Fruit fly (Drosophila melanogaster) whole organism: ENCODE results near the gene CG12702.

Experiments used
- CG8478 ChIP-seq: fragments of >200 bp; optimal IDR thresholded peaks from 2 replicates; lab custom pipeline; 2018; ENCODE audit warnings: inconsistent platforms
- Dll ChIP-seq: fragments of >200 bp; optimal IDR thresholded peaks from 2 replicates; lab custom pipeline; 2017
- EcR ChIP-seq, 2 experiments: fragments of >200 bp; optimal IDR thresholded peaks; 2 replicates each; lab custom pipeline; 2017; ENCODE audit warnings: missing biosample characterization in 2 of 2, missing genetic modification characterization in 2 of 2, missing genetic modification reagents in 2 of 2
- pan ChIP-seq: fragments of >200 bp; optimal IDR thresholded peaks from 2 replicates; lab custom pipeline; 2017
- psq ChIP-seq: fragments of >200 bp; optimal IDR thresholded peaks from 2 replicates; lab custom pipeline; 2017
- usp ChIP-seq: fragments of >200 bp; optimal IDR thresholded peaks from 2 replicates; lab custom pipeline; 2017; ENCODE audit warnings: missing biosample characterization, missing genetic modification characterization, mixed read lengths

The CG12702 gene

dm6 chrX:19764824-19765489 lies at the start of gene CG12702:
Gene CG12702 (minus strand): TSS chrX:19764874.
- TF ChIP-seq usp (GFP tag; lab: Kevin White, UChicago), result no peak
- no peak for TF ChIP-seq pan (lab: Kevin White, UChicago)
- TF ChIP-seq EcR (GFP tag; optimal IDR thresholded peaks at IDR 0.05; lab: Kevin White, UChicago), result no peak
- TF ChIP-seq psq (lab: Kevin White, UChicago), result no peak
- no peak for TF ChIP-seq Dll (lab: Kevin White, UChicago)
- TF ChIP-seq CG8478, result no peak

DNA sequence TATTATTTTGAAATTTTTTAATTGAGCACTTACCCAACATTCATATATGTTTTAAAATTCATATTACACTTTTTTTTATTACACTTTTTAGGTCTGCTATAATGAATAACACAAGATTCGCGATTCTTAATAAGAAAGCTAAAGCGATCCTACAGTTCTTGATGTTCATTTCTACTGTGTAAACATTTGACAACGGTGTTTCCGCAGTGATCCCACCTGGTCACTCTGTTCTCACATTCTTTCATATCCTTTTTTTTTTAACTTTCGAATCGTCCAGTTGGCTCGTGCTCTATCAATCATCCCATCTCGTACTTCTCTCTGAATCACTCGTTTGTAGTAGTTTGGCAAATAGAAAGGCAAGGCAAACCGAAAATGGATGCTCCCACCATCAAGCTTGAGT lies 47.8 kb upstream of the CG12702 start, which contains the start of gene SkpD:
Gene SkpD, plus strand, starts transcription at position 301 of the 400 bp plus-strand sequence.
- TF ChIP-seq Dll (lab: Kevin White, UChicago), result no peak
- no peak for TF ChIP-seq usp (GFP tag; lab: Kevin White, UChicago)
- TF ChIP-seq psq (lab: Kevin White, UChicago), result no peak
- TF ChIP-seq pan (lab: Kevin White, UChicago), result no peak
- TF ChIP-seq CG8478, result no peak
- no peak for TF ChIP-seq EcR (GFP tag; optimal IDR thresholded peaks at IDR 0.05; lab: Kevin White, UChicago)

dm6 chrX:19811057-19811456 lies 46.4 kb upstream of the CG12702 start:
- TF ChIP-seq EcR (GFP tag; optimal IDR thresholded peaks at IDR 0.05; lab: Kevin White, UChicago) (no peak), CG8478 (no peak), Dll (lab: Kevin White, UChicago) (no peak), psq (lab: Kevin White, UChicago) (no peak), pan (lab: Kevin White, UChicago) (no peak), usp (GFP tag; lab: Kevin White, UChicago) (no peak)

DNA sequence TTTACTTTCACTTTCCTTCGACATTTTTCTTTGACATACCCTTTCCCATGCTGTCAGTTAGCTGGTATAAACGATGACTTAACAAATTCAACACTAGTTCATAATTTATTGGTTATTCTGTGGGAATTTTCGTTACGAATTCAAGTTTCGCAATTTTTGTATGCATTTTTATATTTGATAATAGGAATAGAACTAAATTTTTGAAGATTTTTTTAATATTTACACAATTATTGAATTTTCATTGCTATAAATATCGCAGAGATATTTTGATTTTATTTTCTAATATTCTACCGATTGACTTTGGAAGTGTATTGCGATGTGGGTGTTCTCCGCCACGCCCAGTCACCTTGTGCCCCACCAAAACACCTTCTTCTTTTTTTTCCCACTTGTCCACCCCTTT lies 41.5 kb upstream of the CG12702 start:
- TF ChIP-seq usp (GFP tag; lab: Kevin White, UChicago) (no peak), CG8478 (no peak), Dll (lab: Kevin White, UChicago) (no peak), psq (lab: Kevin White, UChicago) (no peak), pan (lab: Kevin White, UChicago) (no peak), EcR (GFP tag; optimal IDR thresholded peaks at IDR 0.05; lab: Kevin White, UChicago) (no peak)

DNA sequence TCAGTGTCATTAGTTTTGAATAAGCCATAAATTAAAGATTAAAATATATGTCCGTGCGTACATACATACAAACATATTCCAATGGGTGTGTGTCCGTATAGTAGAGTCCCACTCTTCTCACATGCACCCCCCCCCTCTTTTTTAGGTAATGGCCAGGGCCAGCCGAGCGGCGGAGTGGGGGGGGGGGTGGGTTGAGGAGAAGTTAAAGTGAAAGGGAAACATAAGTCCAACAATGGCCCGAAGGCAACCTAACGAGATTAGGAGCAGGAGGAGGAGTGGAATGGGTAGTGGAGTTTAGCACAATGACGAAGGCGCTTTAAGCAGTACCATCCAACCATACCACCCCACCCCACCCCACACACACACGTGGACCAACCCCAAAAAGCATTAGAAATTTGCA lies 31.1 kb upstream of the CG12702 start:
- TF ChIP-seq psq (lab: Kevin White, UChicago) (no peak), usp (GFP tag; lab: Kevin White, UChicago) (no peak), pan (lab: Kevin White, UChicago) (no peak), EcR (GFP tag; optimal IDR thresholded peaks at IDR 0.05; lab: Kevin White, UChicago) (no peak), CG8478 (no peak), Dll (lab: Kevin White, UChicago) (no peak)

- TF ChIP-seq pan (lab: Kevin White, UChicago) (no peak), psq (lab: Kevin White, UChicago) (no peak), Dll (lab: Kevin White, UChicago) (no peak), CG8478 (no peak), usp (GFP tag; lab: Kevin White, UChicago) (no peak), EcR (GFP tag; optimal IDR thresholded peaks at IDR 0.05; lab: Kevin White, UChicago) (no peak)
Measured at dm6 chrX:19792572-19792971, 27.9 kb upstream of the CG12702 start.

- no peak for TF ChIP-seq Dll (lab: Kevin White, UChicago)
- TF ChIP-seq EcR (GFP tag; optimal IDR thresholded peaks at IDR 0.05; lab: Kevin White, UChicago), result no peak
- no peak for TF ChIP-seq CG8478
- TF ChIP-seq psq (lab: Kevin White, UChicago), result no peak
- TF ChIP-seq usp (GFP tag; lab: Kevin White, UChicago), result no peak
- no peak for TF ChIP-seq pan (lab: Kevin White, UChicago)
Measured at dm6 chrX:19791832-19792231, 27.2 kb upstream of the CG12702 start.

dm6 chrX:19788621-19788944 lies 23.9 kb upstream of the CG12702 start:
- TF ChIP-seq pan (lab: Kevin White, UChicago) (no peak), Dll (lab: Kevin White, UChicago) (no peak), psq (lab: Kevin White, UChicago) (no peak), usp (GFP tag; lab: Kevin White, UChicago) (no peak), EcR (GFP tag; optimal IDR thresholded peaks at IDR 0.05; lab: Kevin White, UChicago) (no peak), CG8478 (no peak)

dm6 chrX:19787921-19788620 lies 23.4 kb upstream of the CG12702 start:
- TF ChIP-seq Dll (lab: Kevin White, UChicago), result no peak
- TF ChIP-seq pan (lab: Kevin White, UChicago), result no peak
- TF ChIP-seq EcR (GFP tag; optimal IDR thresholded peaks at IDR 0.05; lab: Kevin White, UChicago), result no peak
- no peak for TF ChIP-seq psq (lab: Kevin White, UChicago)
- TF ChIP-seq usp (GFP tag; lab: Kevin White, UChicago), result no peak
- TF ChIP-seq CG8478, result no peak

dm6 chrX:19786823-19787222 lies 22.1 kb upstream of the CG12702 start:
- TF ChIP-seq pan (lab: Kevin White, UChicago) (no peak), Dll (lab: Kevin White, UChicago) (no peak), EcR (GFP tag; optimal IDR thresholded peaks at IDR 0.05; lab: Kevin White, UChicago) (no peak), psq (lab: Kevin White, UChicago) (no peak), usp (GFP tag; lab: Kevin White, UChicago) (no peak), CG8478 (no peak)

DNA sequence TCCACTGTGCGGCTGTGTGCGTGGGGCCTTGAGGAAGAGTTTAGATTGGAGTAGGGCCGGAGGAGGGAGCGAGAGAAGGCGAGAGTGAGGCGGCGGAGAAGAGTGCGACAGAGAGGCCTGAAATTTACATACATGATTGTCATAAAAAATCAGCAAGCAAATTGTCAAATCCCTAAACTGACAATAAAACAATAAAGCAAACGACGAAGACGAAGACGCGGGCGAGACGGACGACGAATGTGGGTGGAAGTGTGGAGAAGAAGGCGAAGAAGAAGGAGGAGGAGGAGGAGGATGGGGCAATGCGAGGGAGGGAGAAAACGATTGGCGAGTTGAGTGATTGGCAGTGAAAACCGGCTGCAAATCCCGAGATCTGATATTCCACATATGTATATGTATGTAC lies 20.7 kb upstream of the CG12702 start:
- TF ChIP-seq Dll (lab: Kevin White, UChicago) (no peak), CG8478 (no peak), psq (lab: Kevin White, UChicago) (no peak), EcR (GFP tag; optimal IDR thresholded peaks at IDR 0.05; lab: Kevin White, UChicago) (no peak), pan (lab: Kevin White, UChicago) (no peak), usp (GFP tag; lab: Kevin White, UChicago) (no peak)
